Worm (Caenorhabditis elegans): ENCODE data around the gene sbt-1.
A peak's percentile ranks its signal among the peaks of the same experiment; 100 is the strongest.

Gene sbt-1

DNA sequence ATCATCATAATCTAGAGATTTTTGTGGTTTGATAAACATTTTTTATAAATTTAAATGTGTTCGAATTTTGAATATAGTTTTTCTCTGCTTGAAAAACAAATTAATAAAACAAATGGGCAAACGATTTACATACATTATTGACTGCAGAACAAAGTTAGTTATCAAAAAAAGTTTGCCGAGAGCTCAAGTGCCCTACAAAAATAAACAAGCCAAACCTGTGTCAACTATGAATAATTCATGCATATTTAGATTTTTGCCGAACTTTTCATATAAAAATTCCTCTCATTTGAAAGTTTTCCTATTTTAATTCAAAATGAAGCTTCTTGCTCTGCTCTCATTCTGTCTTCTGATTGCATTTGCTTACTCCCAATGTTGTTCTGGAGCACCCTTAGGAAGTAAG, 12.8 kb downstream of the sbt-1 start, which contains the start of gene sshk-1:
Gene sshk-1 (plus strand): TSS at position 301 of the 400 bp plus-strand sequence.
- TF ChIP-seq hlh-13 (GFP tag; optimal IDR thresholded peaks at IDR 0.05): no peak
- no peak for TF ChIP-seq ceh-9 (tag; optimal IDR thresholded peaks at IDR 0.05)
- TF ChIP-seq T23F11.4 (GFP tag; optimal IDR thresholded peaks at IDR 0.05): no peak
- no peak for TF ChIP-seq ceh-18 (tag; optimal IDR thresholded peaks at IDR 0.05)
- no peak for TF ChIP-seq unc-55 (GFP tag; optimal IDR thresholded peaks at IDR 0.05)
- no peak for TF ChIP-seq ztf-16 (tag; optimal IDR thresholded peaks at IDR 0.05)
- no peak for TF ChIP-seq lim-6 (tag; optimal IDR thresholded peaks at IDR 0.05)

DNA sequence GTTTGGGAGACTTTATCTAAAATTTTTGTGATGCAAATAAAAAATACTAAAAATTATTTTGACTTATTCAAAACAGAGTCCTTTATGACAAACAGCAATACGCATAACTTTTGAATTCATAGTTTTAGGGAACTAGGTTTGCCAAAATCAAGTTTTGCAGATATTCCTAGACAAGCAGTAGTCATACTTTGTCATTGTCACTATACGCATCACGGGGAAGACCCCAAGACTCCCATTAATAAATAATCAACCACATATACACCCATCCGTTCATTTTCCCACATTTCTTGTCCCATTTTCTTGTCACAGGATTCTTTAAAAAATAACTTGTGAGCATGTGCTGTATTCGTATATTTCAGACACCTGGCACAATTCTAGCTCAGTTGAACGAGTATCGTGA, 14.3 kb downstream of the sbt-1 start, which contains the start of gene Y44A6D.7:
Gene Y44A6D.7 (plus strand): TSS at position 301 of the 400 bp plus-strand sequence.
- TF ChIP-seq ama-1 (optimal IDR thresholded peaks at IDR 0.05) (no peak), syd-9 (tag; optimal IDR thresholded peaks at IDR 0.05) (no peak), nhr-232 (tag; optimal IDR thresholded peaks at IDR 0.05) (no peak), T23F11.4 (GFP tag; optimal IDR thresholded peaks at IDR 0.05) (no peak), nhr-11 (tag; optimal IDR thresholded peaks at IDR 0.05) (no peak), hlh-8 (tag; optimal IDR thresholded peaks at IDR 0.05) (no peak), C38D4.7 (GFP tag; optimal IDR thresholded peaks at IDR 0.05) (no peak), sdc-2 (tag; optimal IDR thresholded peaks at IDR 0.05) (no peak), pha-4 (tag; optimal IDR thresholded peaks at IDR 0.05) (no peak), gmeb-2 (tag; optimal IDR thresholded peaks at IDR 0.05) (no peak), rnt-1 (tag; optimal IDR thresholded peaks at IDR 0.05) (no peak)

DNA sequence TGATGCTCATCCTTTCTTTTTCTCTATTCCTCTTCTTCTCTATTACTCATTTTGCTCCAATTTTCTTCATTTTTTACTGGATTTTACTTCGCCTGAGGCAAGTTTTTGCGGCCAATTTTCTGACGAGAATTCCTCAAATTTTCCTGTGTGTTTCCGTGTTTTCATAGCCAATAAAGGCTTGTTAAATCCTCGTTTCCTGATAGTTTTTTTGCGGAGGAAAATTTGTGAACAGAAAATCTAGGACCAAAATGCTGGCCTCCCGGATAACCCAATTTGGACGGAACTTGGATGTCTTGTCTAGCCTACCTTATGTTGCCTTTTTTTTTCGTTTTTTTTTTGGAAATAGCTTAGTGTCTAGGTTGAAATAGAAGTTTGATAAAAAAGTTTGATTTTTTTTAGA, 15.0 kb downstream of the sbt-1 start:
- TF ChIP-seq unc-42 (tag; optimal IDR thresholded peaks at IDR 0.05): peak; percentile 18
- TF ChIP-seq C38D4.7 (GFP tag; optimal IDR thresholded peaks at IDR 0.05): no peak

DNA sequence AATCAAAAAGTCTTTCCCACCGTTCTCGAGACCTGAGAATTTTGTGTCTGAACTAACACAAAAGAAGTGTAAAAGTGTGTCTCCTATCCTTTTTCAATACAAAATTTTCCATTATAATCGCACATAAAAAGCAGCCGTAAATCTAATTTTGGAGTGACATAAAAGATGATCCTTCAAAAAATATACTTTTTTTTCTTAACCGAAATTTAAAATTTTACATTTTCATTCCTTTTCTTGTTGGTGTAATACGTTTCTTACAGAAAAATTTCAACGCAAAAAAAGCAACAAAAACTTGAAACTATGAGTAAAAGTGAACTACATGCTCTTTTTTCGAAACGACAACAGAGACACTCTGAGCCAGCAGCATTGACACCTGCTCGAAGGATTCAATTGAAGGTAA, 21.6 kb downstream of the sbt-1 start, which contains the start of gene Y44A6D.6:
Gene Y44A6D.6 (plus strand): TSS at position 301 of the 400 bp plus-strand sequence.
- TF ChIP-seq sox-2 (GFP tag; IDR thresholded peaks at IDR 0.05): no peak
- TF ChIP-seq unc-42 (tag; optimal IDR thresholded peaks at IDR 0.05): no peak
- no peak for TF ChIP-seq zip-5 (tag; optimal IDR thresholded peaks at IDR 0.05)
- TF ChIP-seq ttx-3 (tag; optimal IDR thresholded peaks at IDR 0.05): no peak
- TF ChIP-seq nhr-232 (tag; optimal IDR thresholded peaks at IDR 0.05): no peak
- TF ChIP-seq rnt-1 (tag; optimal IDR thresholded peaks at IDR 0.05): no peak
- no peak for TF ChIP-seq C38D4.7 (GFP tag; optimal IDR thresholded peaks at IDR 0.05)
- no peak for TF ChIP-seq pha-2 (tag; optimal IDR thresholded peaks at IDR 0.05)
- TF ChIP-seq nhr-11 (tag; optimal IDR thresholded peaks at IDR 0.05): no peak
- TF ChIP-seq K02D7.2 (tag; optimal IDR thresholded peaks at IDR 0.05): no peak
- TF ChIP-seq ceh-6 (GFP tag; optimal IDR thresholded peaks at IDR 0.05): no peak
- no peak for TF ChIP-seq T23F11.4 (GFP tag; optimal IDR thresholded peaks at IDR 0.05)
- TF ChIP-seq Y22D7AL.16 (tag; optimal IDR thresholded peaks at IDR 0.05): no peak
- no peak for TF ChIP-seq ets-4 (tag; optimal IDR thresholded peaks at IDR 0.05)

DNA sequence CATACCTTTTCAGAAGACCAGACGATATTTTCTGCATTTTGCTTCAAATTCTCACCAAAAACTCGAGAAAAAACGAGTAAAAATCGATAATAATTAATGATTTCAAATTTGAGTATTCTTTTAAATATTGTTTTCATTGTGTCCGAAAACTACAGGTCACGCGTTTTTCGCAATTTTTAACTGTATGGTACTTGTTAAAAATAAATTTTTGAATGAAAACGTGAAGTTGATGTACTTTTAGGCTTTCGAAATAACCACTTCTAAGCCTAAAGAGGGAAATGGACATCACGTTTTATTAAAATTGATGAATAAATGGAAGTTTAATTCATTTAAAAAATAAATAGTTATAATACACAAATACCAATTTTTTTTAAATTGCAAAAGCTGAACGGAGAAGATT, 25.8 kb downstream of the sbt-1 start, which contains the start of gene Y44A6D.5:
Gene Y44A6D.5 (minus strand): TSS at position 101 of the 400 bp plus-strand sequence.
- TF ChIP-seq ceh-6 (GFP tag; optimal IDR thresholded peaks at IDR 0.05): no peak
- no peak for TF ChIP-seq K02D7.2 (tag; optimal IDR thresholded peaks at IDR 0.05)
- no peak for TF ChIP-seq ceh-24 (tag; optimal IDR thresholded peaks at IDR 0.05)
- TF ChIP-seq pat-9 (tag; optimal IDR thresholded peaks at IDR 0.05): no peak
- no peak for TF ChIP-seq odd-2 (tag; optimal IDR thresholded peaks at IDR 0.05)
- no peak for TF ChIP-seq hlh-15 (tag; optimal IDR thresholded peaks at IDR 0.05)
- TF ChIP-seq pros-1 (tag; optimal IDR thresholded peaks at IDR 0.05): no peak
- no peak for TF ChIP-seq sdc-2 (tag; optimal IDR thresholded peaks at IDR 0.05)
- no peak for TF ChIP-seq elt-4 (tag; optimal IDR thresholded peaks at IDR 0.05)
- TF ChIP-seq Y22D7AL.16 (tag; optimal IDR thresholded peaks at IDR 0.05): no peak
- TF ChIP-seq ztf-16 (tag; optimal IDR thresholded peaks at IDR 0.05): no peak
- TF ChIP-seq K09A11.1 (tag; optimal IDR thresholded peaks at IDR 0.05; ENCODE audit: insufficient read depth): no peak
- no peak for TF ChIP-seq rnt-1 (tag; optimal IDR thresholded peaks at IDR 0.05)
- TF ChIP-seq pag-3 (tag; optimal IDR thresholded peaks at IDR 0.05; ENCODE audit: borderline replicate concordance): no peak
- no peak for TF ChIP-seq hlh-30 (tag; optimal IDR thresholded peaks at IDR 0.05; ENCODE audit: insufficient read depth)
- no peak for TF ChIP-seq fax-1 (tag; optimal IDR thresholded peaks at IDR 0.05)
- no peak for TF ChIP-seq unc-42 (tag; optimal IDR thresholded peaks at IDR 0.05)

Data from whole organism, late embryonic.